Worm (Caenorhabditis elegans) whole organism, L2 larva: ENCODE results near the gene str-99.

Experiments used
- C34F6.9 ChIP-seq: fragments of 150-350 bp; optimal IDR thresholded peaks from 2 replicates; lab custom pipeline; 2014; ENCODE audit warnings: missing biosample characterization, missing genetic modification characterization
- F13H6.1 ChIP-seq: sonication (generic microtip); optimal IDR thresholded peaks from 2 replicates; lab custom pipeline; 2016; ENCODE audit warnings: missing genetic modification characterization, missing compliant biosample characterization
- Y55F3AM.14 ChIP-seq: fragments of 200-800 bp; sonication (Bioruptor generic); optimal IDR thresholded peaks from 2 replicates; lab custom pipeline; 2018; ENCODE audit warnings: mild to moderate bottlenecking, missing genetic modification characterization, missing compliant biosample characterization
- ZK546.5 ChIP-seq: sonication (generic microtip); optimal IDR thresholded peaks from 2 replicates; lab custom pipeline; 2017; ENCODE audit warnings: missing biosample characterization, missing genetic modification characterization
- aly-2 ChIP-seq: fragments of 150-350 bp; optimal IDR thresholded peaks from 2 replicates; lab custom pipeline; 2014; ENCODE audit warnings: missing biosample characterization, missing genetic modification characterization
- ama-1 ChIP-seq: fragments of 150-350 bp; optimal IDR thresholded peaks from 2 replicates; lab custom pipeline; 2018; ENCODE audit warnings: inconsistent platforms
- blmp-1 ChIP-seq: sonication (generic microtip); optimal IDR thresholded peaks from 2 replicates; lab custom pipeline; 2017; ENCODE audit warnings: missing genetic modification characterization, mild to moderate bottlenecking, missing compliant biosample characterization, antibody characterized with exemption, moderate library complexity; ENCODE audit not compliant: insufficient read depth
- ceh-16 ChIP-seq: fragments of 150-350 bp; optimal IDR thresholded peaks from 2 replicates; lab custom pipeline; 2014; ENCODE audit warnings: missing biosample characterization, missing genetic modification characterization
- ceh-82 ChIP-seq: fragments of 150-350 bp; optimal IDR thresholded peaks from 2 replicates; lab custom pipeline; 2014; ENCODE audit warnings: missing biosample characterization, missing genetic modification characterization
- dmd-4 ChIP-seq: sonication (generic microtip); optimal IDR thresholded peaks from 2 replicates; lab custom pipeline; 2017; ENCODE audit warnings: missing biosample characterization, missing genetic modification characterization
- elt-1 ChIP-seq: fragments of 150-350 bp; optimal IDR thresholded peaks from 2 replicates; lab custom pipeline; 2014; ENCODE audit warnings: missing biosample characterization, missing genetic modification characterization
- fos-1 ChIP-seq: fragments of 150-350 bp; optimal IDR thresholded peaks from 2 replicates; lab custom pipeline; 2014; ENCODE audit warnings: missing biosample characterization, missing genetic modification characterization
- gmeb-1 ChIP-seq: fragments of 150-350 bp; optimal IDR thresholded peaks from 2 replicates; lab custom pipeline; 2014; ENCODE audit warnings: missing biosample characterization, missing genetic modification characterization
- lin-11 ChIP-seq: fragments of 150-350 bp; sonication (generic microtip); optimal IDR thresholded peaks from 2 replicates; lab custom pipeline; 2014; ENCODE audit warnings: missing biosample characterization, missing genetic modification characterization, inconsistent platforms, mixed read lengths
- lin-13 ChIP-seq: fragments of 150-350 bp; optimal IDR thresholded peaks from 2 replicates; lab custom pipeline; 2014; ENCODE audit warnings: missing biosample characterization, missing genetic modification reagents, missing genetic modification characterization
- lin-39 ChIP-seq: fragments of 150-350 bp; optimal IDR thresholded peaks from 2 replicates; lab custom pipeline; 2014; ENCODE audit warnings: missing biosample characterization, missing genetic modification reagents, missing genetic modification characterization
- mab-5 ChIP-seq: fragments of 150-350 bp; optimal IDR thresholded peaks from 2 replicates; lab custom pipeline; 2014; ENCODE audit warnings: missing biosample characterization, missing genetic modification characterization
- mbf-1 ChIP-seq: sonication (generic microtip); optimal IDR thresholded peaks from 2 replicates; lab custom pipeline; 2017; ENCODE audit warnings: missing biosample characterization, missing genetic modification characterization
- nhr-10 ChIP-seq: sonication (generic microtip); optimal IDR thresholded peaks from 2 replicates; lab custom pipeline; 2017; ENCODE audit warnings: missing biosample characterization, missing genetic modification characterization
- nhr-11 ChIP-seq: fragments of 150-350 bp; optimal IDR thresholded peaks from 2 replicates; lab custom pipeline; 2014; ENCODE audit warnings: missing biosample characterization, missing genetic modification characterization
- nhr-12 ChIP-seq: fragments of 150-350 bp; optimal IDR thresholded peaks from 2 replicates; lab custom pipeline; 2014; ENCODE audit warnings: missing biosample characterization, missing genetic modification characterization
- nhr-129 ChIP-seq: fragments of 150-350 bp; optimal IDR thresholded peaks from 2 replicates; lab custom pipeline; 2014; ENCODE audit warnings: missing biosample characterization, missing genetic modification characterization
- nhr-21 ChIP-seq: fragments of 150-350 bp; optimal IDR thresholded peaks from 2 replicates; lab custom pipeline; 2014; ENCODE audit warnings: missing biosample characterization, missing genetic modification characterization
- nhr-237 ChIP-seq: fragments of 150-350 bp; optimal IDR thresholded peaks from 2 replicates; lab custom pipeline; 2014; ENCODE audit warnings: missing biosample characterization, missing genetic modification characterization
- nhr-25 ChIP-seq: fragments of 150-350 bp; sonication (generic microtip); optimal IDR thresholded peaks from 3 replicates; lab custom pipeline; 2014; ENCODE audit warnings: missing biosample characterization, missing genetic modification characterization
- nhr-6 ChIP-seq: fragments of 150-350 bp; optimal IDR thresholded peaks from 2 replicates; lab custom pipeline; 2014; ENCODE audit warnings: missing biosample characterization, missing genetic modification characterization
- nhr-77 ChIP-seq: fragments of 150-350 bp; optimal IDR thresholded peaks from 2 replicates; lab custom pipeline; 2014; ENCODE audit warnings: missing biosample characterization, missing genetic modification characterization
- peb-1 ChIP-seq: fragments of 150-350 bp; optimal IDR thresholded peaks from 2 replicates; lab custom pipeline; 2014; ENCODE audit warnings: missing biosample characterization, missing genetic modification characterization
- sem-4 ChIP-seq: fragments of 150-350 bp; optimal IDR thresholded peaks from 2 replicates; lab custom pipeline; 2014; ENCODE audit warnings: missing biosample characterization, missing genetic modification reagents, missing genetic modification characterization
- sma-3 ChIP-seq: sonication (generic microtip); optimal IDR thresholded peaks from 2 replicates; lab custom pipeline; 2016; ENCODE audit warnings: missing genetic modification reagents, missing genetic modification characterization, missing compliant biosample characterization
- sma-9 ChIP-seq, 2 experiments: fragments of 150-350 bp in 1 of 2; sonication (generic microtip) in 1 of 2; optimal IDR thresholded peaks; 2 replicates each; lab custom pipeline; 2014 to 2016; ENCODE audit warnings: missing genetic modification characterization in 2 of 2, mild to moderate bottlenecking in 1 of 2, missing biosample characterization in 1 of 2, missing compliant biosample characterization in 1 of 2, missing genetic modification reagents in 1 of 2, moderate library complexity in 1 of 2
- snpc-4 ChIP-seq: fragments of 150-350 bp; optimal IDR thresholded peaks from 2 replicates; lab custom pipeline; 2014; ENCODE audit warnings: missing biosample characterization, missing genetic modification characterization
- unc-55 ChIP-seq: fragments of 150-350 bp; sonication (generic microtip); optimal IDR thresholded peaks from 3 replicates; lab custom pipeline; 2014; ENCODE audit warnings: missing biosample characterization, missing genetic modification reagents, missing genetic modification characterization
- unc-62 ChIP-seq: fragments of 150-350 bp; optimal IDR thresholded peaks from 2 replicates; lab custom pipeline; 2014; ENCODE audit warnings: missing biosample characterization, missing genetic modification reagents, missing genetic modification characterization
- zag-1 ChIP-seq: fragments of 150-350 bp; optimal IDR thresholded peaks from 2 replicates; lab custom pipeline; 2014; ENCODE audit warnings: missing biosample characterization, missing genetic modification characterization
- ztf-1 ChIP-seq: fragments of 200-800 bp; sonication (Bioruptor generic); conservative IDR thresholded peaks from 2 replicates; pipeline ENCODE4 v1.3.6; 2022; ENCODE audit warnings: missing genetic modification characterization, missing compliant biosample characterization
- ztf-11 ChIP-seq: sonication (generic microtip); optimal IDR thresholded peaks from 2 replicates; lab custom pipeline; 2017; ENCODE audit warnings: missing biosample characterization, missing genetic modification characterization
- ztf-4 ChIP-seq: fragments of 150-350 bp; optimal IDR thresholded peaks from 2 replicates; lab custom pipeline; 2014; ENCODE audit warnings: missing biosample characterization, missing genetic modification characterization

Gene str-99

ce11 chrV:16158391-16158790 is at the start of gene str-99:
str-99 (minus strand) TSS chrV:16158491.
- TF ChIP-seq elt-1 (no peak), nhr-21 (tag; lab: Kevin White, UChicago) (no peak), zag-1 (tag; lab: Kevin White, UChicago) (no peak), ztf-11 (tag; lab: Kevin White, UChicago) (no peak), gmeb-1 (tag; lab: Kevin White, UChicago) (no peak), ztf-1 (no peak), C34F6.9 (tag; lab: Kevin White, UChicago) (no peak), lin-11 (no peak), lin-39 (tag; lab: Kevin White, UChicago) (no peak), Y55F3AM.14 (no peak), sma-3 (GFP tag; lab: Kevin White, UChicago) (no peak), snpc-4 (tag; lab: Kevin White, UChicago) (no peak), mab-5 (no peak), peb-1 (tag; lab: Kevin White, UChicago) (no peak), nhr-10 (tag; lab: Kevin White, UChicago) (no peak), dmd-4 (no peak), blmp-1 (tag; lab: Kevin White, UChicago) (no peak), nhr-11 (tag; lab: Kevin White, UChicago) (no peak), ztf-4 (tag; lab: Kevin White, UChicago) (no peak)

- TF ChIP-seq Y55F3AM.14, result no peak
- no peak for TF ChIP-seq ztf-11 (tag; lab: Kevin White, UChicago)
- no peak for TF ChIP-seq ZK546.5
- TF ChIP-seq zag-1 (tag; lab: Kevin White, UChicago), result no peak
- TF ChIP-seq sem-4, result no peak
- no peak for TF ChIP-seq sma-9 (GFP tag; optimal IDR thresholded peaks at IDR 0.05; lab: Kevin White, UChicago)
- no peak for TF ChIP-seq sma-9 (tag; optimal IDR thresholded peaks at IDR 0.05; lab: Kevin White, UChicago)
- TF ChIP-seq C34F6.9 (tag; lab: Kevin White, UChicago), result no peak
- TF ChIP-seq ceh-82 (tag; lab: Kevin White, UChicago), result no peak
- no peak for TF ChIP-seq fos-1
- TF ChIP-seq nhr-77 (tag; lab: Kevin White, UChicago), result no peak
- no peak for TF ChIP-seq blmp-1 (tag; lab: Kevin White, UChicago)
- TF ChIP-seq mab-5, result no peak
- TF ChIP-seq ama-1 (lab: Kevin White, UChicago), result no peak
- no peak for TF ChIP-seq lin-13 (GFP tag; lab: Kevin White, UChicago)
- no peak for TF ChIP-seq nhr-12 (tag; lab: Kevin White, UChicago)
- TF ChIP-seq aly-2 (tag; lab: Kevin White, UChicago), result no peak
- TF ChIP-seq sma-3 (GFP tag; lab: Kevin White, UChicago), result no peak
- TF ChIP-seq nhr-6, result no peak
Observed at ce11 chrV:16204888-16205287, 46.6 kb upstream of the str-99 start, which contains the start of gene irld-26. irld-26 (plus strand) TSS chrV:16205188.

ce11 chrV:16202618-16203017 is 44.3 kb upstream of the str-99 start, which contains the start of gene F11A5.18:
F11A5.18 (plus strand) TSS chrV:16202918.
- TF ChIP-seq unc-62 (GFP tag; lab: Kevin White, UChicago) (no peak), nhr-129 (tag; lab: Kevin White, UChicago) (no peak), mab-5 (no peak), ztf-11 (tag; lab: Kevin White, UChicago) (no peak), peb-1 (tag; lab: Kevin White, UChicago) (no peak), ceh-16 (tag; lab: Kevin White, UChicago) (no peak), elt-1 (no peak), sma-3 (GFP tag; lab: Kevin White, UChicago) (no peak), F13H6.1 (tag; lab: Kevin White, UChicago) (no peak), nhr-237 (tag; lab: Kevin White, UChicago) (no peak), blmp-1 (tag; lab: Kevin White, UChicago) (no peak), sma-9 (GFP tag; optimal IDR thresholded peaks at IDR 0.05; lab: Kevin White, UChicago) (no peak), sma-9 (tag; optimal IDR thresholded peaks at IDR 0.05; lab: Kevin White, UChicago) (no peak), nhr-77 (tag; lab: Kevin White, UChicago) (no peak)
- TF ChIP-seq, all 48 proteins: peak for 0

ce11 chrV:16201730-16202129 is 43.4 kb upstream of the str-99 start, which contains the start of gene F11A5.17:
F11A5.17 (plus strand) TSS chrV:16202030.
- no peak for TF ChIP-seq unc-55 (GFP tag; lab: Kevin White, UChicago)
- no peak for TF ChIP-seq sma-9 (GFP tag; optimal IDR thresholded peaks at IDR 0.05; lab: Kevin White, UChicago)
- no peak for TF ChIP-seq sma-9 (tag; optimal IDR thresholded peaks at IDR 0.05; lab: Kevin White, UChicago)
- no peak for TF ChIP-seq F13H6.1 (tag; lab: Kevin White, UChicago)
- no peak for TF ChIP-seq gmeb-1 (tag; lab: Kevin White, UChicago)
- TF ChIP-seq lin-13 (GFP tag; lab: Kevin White, UChicago), result no peak
- TF ChIP-seq fos-1, result no peak
- no peak for TF ChIP-seq lin-39 (tag; lab: Kevin White, UChicago)
- no peak for TF ChIP-seq ztf-4 (tag; lab: Kevin White, UChicago)
- no peak for TF ChIP-seq nhr-25 (tag; lab: Kevin White, UChicago)
- no peak for TF ChIP-seq mbf-1 (tag; lab: Kevin White, UChicago)
- TF ChIP-seq nhr-10 (tag; lab: Kevin White, UChicago), result no peak
- TF ChIP-seq nhr-6, result no peak
- TF ChIP-seq ceh-82 (tag; lab: Kevin White, UChicago), result no peak
- TF ChIP-seq nhr-237 (tag; lab: Kevin White, UChicago), result no peak
- no peak for TF ChIP-seq snpc-4 (tag; lab: Kevin White, UChicago)
- TF ChIP-seq elt-1, result no peak
- TF ChIP-seq nhr-77 (tag; lab: Kevin White, UChicago), result no peak
- no peak for TF ChIP-seq nhr-11 (tag; lab: Kevin White, UChicago)
- no peak for TF ChIP-seq dmd-4
